Worm (Caenorhabditis elegans) whole organism, young adult: Measurements from ENCODE around the gene Y58A7A.4.

Experiments
- B0019.2 ChIP-seq: fragments of 200-800 bp; sonication (Bioruptor generic); conservative IDR thresholded peaks from 2 replicates; pipeline ENCODE4 v1.3.6; 2022; ENCODE audit warnings: missing genetic modification reagents, missing genetic modification characterization, missing compliant biosample characterization
- C17E4.6 ChIP-seq: fragments of 200-800 bp; sonication (Bioruptor generic); IDR thresholded peaks from 2 replicates; pipeline ENCODE4 v1.3.6; 2022; ENCODE audit warnings: missing genetic modification reagents, missing genetic modification characterization, missing compliant biosample characterization
- Y67H2A.10 ChIP-seq: fragments of 200-800 bp; sonication (Bioruptor generic); conservative IDR thresholded peaks from 2 replicates; pipeline ENCODE4 v1.3.6; 2022; ENCODE audit warnings: missing genetic modification reagents, missing genetic modification characterization, missing compliant biosample characterization
- hsf-1 ChIP-seq: fragments of 200-800 bp; sonication (Bioruptor generic); IDR thresholded peaks from 2 replicates; pipeline ENCODE4 v1.3.6; 2022; ENCODE audit warnings: missing genetic modification reagents, missing genetic modification characterization, missing compliant biosample characterization
- nfyb-1 ChIP-seq: fragments of 200-800 bp; sonication (Bioruptor generic); IDR thresholded peaks from 2 replicates; pipeline ENCODE4 v1.3.6; 2022; ENCODE audit warnings: missing genetic modification reagents, missing genetic modification characterization, missing compliant biosample characterization
- pbrm-1 ChIP-seq: fragments of 200-800 bp; sonication (Bioruptor generic); IDR thresholded peaks from 2 replicates; pipeline ENCODE4 v1.3.6; 2022; ENCODE audit warnings: missing genetic modification reagents, missing genetic modification characterization, missing compliant biosample characterization
- snpc-3.4 ChIP-seq: sonication (generic microtip); optimal IDR thresholded peaks from 2 replicates; lab custom pipeline; 2017; ENCODE audit warnings: missing genetic modification characterization, mild to moderate bottlenecking, missing compliant biosample characterization, antibody characterized with exemption, moderate library complexity, missing genotype, missing genetic modification reagents
- unc-62 ChIP-seq: fragments of 150-350 bp; optimal IDR thresholded peaks from 2 replicates; lab custom pipeline; 2014; ENCODE audit warnings: missing biosample characterization, missing genetic modification reagents, missing genetic modification characterization

ce11 chrV:5132441-5132840, 47.6 kb upstream of the Y58A7A.4 start, which contains the start of gene F14F9.4:
- TF ChIP-seq B0019.2 (GFP tag; lab: Robert Waterston, UW): no peak
- no peak for TF ChIP-seq snpc-3.4 (tag; lab: Kevin White, UChicago)
- TF ChIP-seq nfyb-1: no peak
- TF ChIP-seq Y67H2A.10: no peak
- TF ChIP-seq unc-62 (GFP tag; lab: Kevin White, UChicago): no peak
- no peak for TF ChIP-seq hsf-1 (GFP tag; lab: Robert Waterston, UW)
- TF ChIP-seq pbrm-1 (GFP tag; lab: Robert Waterston, UW): no peak
- TF ChIP-seq C17E4.6 (GFP tag; lab: Robert Waterston, UW): no peak
